Worm (Caenorhabditis elegans) whole organism, L1 larva: ENCODE measurements around the gene F02C12.3.

Source experiments
- C04F5.9 ChIP-seq: sonication (generic microtip); optimal IDR thresholded peaks from 2 replicates; lab custom pipeline; 2016; ENCODE audit warnings: missing genetic modification characterization, missing compliant biosample characterization
- C16A3.4 ChIP-seq: fragments of 150-350 bp; optimal IDR thresholded peaks from 2 replicates; lab custom pipeline; 2014; ENCODE audit warnings: missing biosample characterization, missing genetic modification characterization
- F16B12.6 ChIP-seq: fragments of 150-350 bp; optimal IDR thresholded peaks from 2 replicates; lab custom pipeline; 2014; ENCODE audit warnings: missing biosample characterization, missing genetic modification characterization
- aha-1 ChIP-seq: fragments of 150-350 bp; optimal IDR thresholded peaks from 2 replicates; lab custom pipeline; 2014; ENCODE audit warnings: missing biosample characterization, missing genetic modification characterization
- aly-2 ChIP-seq: fragments of 150-350 bp; optimal IDR thresholded peaks from 2 replicates; lab custom pipeline; 2014; ENCODE audit warnings: missing biosample characterization, missing genetic modification characterization
- ama-1 ChIP-seq: fragments of 150-350 bp; optimal IDR thresholded peaks from 2 replicates; lab custom pipeline; 2014
- ceh-88 ChIP-seq: fragments of 200-800 bp; sonication (Bioruptor generic); IDR thresholded peaks from 2 replicates; pipeline ENCODE4 v1.3.6; 2022; ENCODE audit warnings: missing genetic modification characterization, missing compliant biosample characterization
- ceh-90 ChIP-seq: sonication (generic microtip); optimal IDR thresholded peaks from 2 replicates; lab custom pipeline; 2016; ENCODE audit warnings: missing genetic modification characterization, missing compliant biosample characterization
- dpl-1 ChIP-seq, 3 experiments: fragments of 150-350 bp in 2 of 3; sonication (generic microtip) in 1 of 3; optimal IDR thresholded peaks; 2 replicates each; lab custom pipeline; 2014 to 2017; ENCODE audit warnings: missing biosample characterization in 3 of 3, missing genetic modification characterization in 3 of 3, missing genetic modification reagents in 3 of 3
- efl-1 ChIP-seq, 4 experiments: fragments of 150-350 bp; optimal IDR thresholded peaks in 3 of 4; peaks in 1 of 4; 1 replicate in 1 of 4; 2 replicates in 3 of 4; lab custom pipeline; 2014; ENCODE audit warnings: missing biosample characterization in 2 of 4, missing genetic modification characterization in 2 of 4, missing genetic modification reagents in 2 of 4
- efl-3 ChIP-seq: fragments of 200-800 bp; sonication (Bioruptor generic); optimal IDR thresholded peaks from 2 replicates; lab custom pipeline; 2018; ENCODE audit warnings: mild to moderate bottlenecking, missing genetic modification characterization, missing compliant biosample characterization
- egl-13 ChIP-seq: sonication (generic microtip); optimal IDR thresholded peaks from 2 replicates; lab custom pipeline; 2016; ENCODE audit warnings: missing genotype, missing genetic modification reagents, missing genetic modification characterization, missing compliant biosample characterization
- elt-2 ChIP-seq: sonication (generic microtip); optimal IDR thresholded peaks from 2 replicates; lab custom pipeline; 2016; ENCODE audit warnings: missing genetic modification characterization, mild to moderate bottlenecking, inconsistent platforms, missing compliant biosample characterization, missing genetic modification reagents
- elt-3 ChIP-seq, 6 experiments: fragments of 150-350 bp in 1 of 6; sonication (generic microtip); optimal IDR thresholded peaks; 2 replicates each; lab custom pipeline; 2017 to 2018; ENCODE audit warnings: missing biosample characterization in 6 of 6, missing genetic modification characterization in 6 of 6, inconsistent platforms in 1 of 6
- ets-5 ChIP-seq: fragments of 200-800 bp; sonication (Bioruptor generic); IDR thresholded peaks from 2 replicates; pipeline ENCODE4 v1.3.6; 2022; ENCODE audit warnings: missing genetic modification characterization, missing compliant biosample characterization
- fkh-10 ChIP-seq: sonication (generic microtip); optimal IDR thresholded peaks from 2 replicates; lab custom pipeline; 2017; ENCODE audit warnings: missing biosample characterization, missing genetic modification reagents, missing genetic modification characterization
- fkh-8 ChIP-seq: sonication (generic microtip); optimal IDR thresholded peaks from 2 replicates; lab custom pipeline; 2016; ENCODE audit warnings: mild to moderate bottlenecking, missing genetic modification characterization, missing compliant biosample characterization
- grh-1 ChIP-seq: fragments of 200-800 bp; sonication (Bioruptor generic); IDR thresholded peaks from 2 replicates; pipeline ENCODE4 v1.3.6; 2022; ENCODE audit warnings: missing genetic modification reagents, missing genetic modification characterization, missing compliant biosample characterization
- hpl-2 ChIP-seq: fragments of 150-350 bp; optimal IDR thresholded peaks from 2 replicates; lab custom pipeline; 2014; ENCODE audit warnings: missing biosample characterization, missing genetic modification reagents, missing genetic modification characterization
- jun-1 ChIP-seq: fragments of 150-350 bp; optimal IDR thresholded peaks from 2 replicates; lab custom pipeline; 2014; ENCODE audit warnings: missing biosample characterization, missing genetic modification reagents, missing genetic modification characterization
- lin-13 ChIP-seq: fragments of 150-350 bp; optimal IDR thresholded peaks from 2 replicates; lab custom pipeline; 2014; ENCODE audit warnings: missing biosample characterization, missing genetic modification reagents, missing genetic modification characterization
- lin-14 ChIP-seq: fragments of 200-800 bp; sonication (Bioruptor generic); optimal IDR thresholded peaks from 2 replicates; lab custom pipeline; 2018; ENCODE audit warnings: mild to moderate bottlenecking, missing genetic modification characterization, moderate library complexity, missing compliant biosample characterization
- lin-15B ChIP-seq: fragments of 150-350 bp; sonication (generic microtip); optimal IDR thresholded peaks from 3 replicates; lab custom pipeline; 2014; ENCODE audit warnings: missing biosample characterization, missing genetic modification characterization
- lin-35 ChIP-seq, 2 experiments: fragments of 150-350 bp; optimal IDR thresholded peaks; 2 replicates each; lab custom pipeline; 2014; ENCODE audit warnings: missing biosample characterization in 2 of 2, missing genetic modification characterization in 2 of 2, missing genetic modification reagents in 2 of 2
- lin-39 ChIP-seq: fragments of 150-350 bp; optimal IDR thresholded peaks from 2 replicates; lab custom pipeline; 2014; ENCODE audit warnings: missing biosample characterization, missing genetic modification reagents, missing genetic modification characterization
- lir-3 ChIP-seq: sonication (generic microtip); optimal IDR thresholded peaks from 2 replicates; lab custom pipeline; 2016; ENCODE audit warnings: mild to moderate bottlenecking, missing genetic modification characterization, moderate library complexity, missing compliant biosample characterization; ENCODE audit not compliant: poor library complexity
- lsy-2 ChIP-seq, 2 experiments: fragments of 150-350 bp; optimal IDR thresholded peaks; 2 replicates each; lab custom pipeline; 2014; ENCODE audit warnings: missing biosample characterization in 2 of 2, missing genetic modification characterization in 2 of 2
- mab-9 ChIP-seq: fragments of 200-800 bp; sonication (Bioruptor generic); IDR thresholded peaks from 2 replicates; pipeline ENCODE4 v1.3.6; 2022; ENCODE audit warnings: missing genetic modification reagents, missing genetic modification characterization, missing compliant biosample characterization
- mdl-1 ChIP-seq, 2 experiments: fragments of 150-350 bp; optimal IDR thresholded peaks; 2 replicates each; lab custom pipeline; 2014 to 2017; ENCODE audit warnings: missing biosample characterization in 2 of 2, missing genetic modification characterization in 2 of 2, inconsistent platforms in 1 of 2
- mep-1 ChIP-seq: fragments of 150-350 bp; optimal IDR thresholded peaks from 2 replicates; lab custom pipeline; 2014; ENCODE audit warnings: missing biosample characterization, missing genetic modification characterization
- nhr-19 ChIP-seq: fragments of 200-800 bp; sonication (Bioruptor generic); conservative IDR thresholded peaks from 2 replicates; pipeline ENCODE4 v1.3.6; 2022; ENCODE audit warnings: missing genetic modification characterization, missing compliant biosample characterization
- nhr-47 ChIP-seq: sonication (generic microtip); optimal IDR thresholded peaks from 2 replicates; lab custom pipeline; 2016; ENCODE audit warnings: mild to moderate bottlenecking, missing genetic modification characterization, moderate library complexity, missing compliant biosample characterization
- nhr-84 ChIP-seq: sonication (generic microtip); optimal IDR thresholded peaks from 2 replicates; lab custom pipeline; 2017; ENCODE audit warnings: missing biosample characterization, missing genetic modification characterization
- nhr-85 ChIP-seq: sonication (generic microtip); peaks from one replicate; lab custom pipeline; 2016; ENCODE audit warnings: missing genetic modification characterization, inconsistent platforms, missing compliant biosample characterization
- pax-3 ChIP-seq: fragments of 200-800 bp; sonication (Bioruptor generic); optimal IDR thresholded peaks from 2 replicates; lab custom pipeline; 2018; ENCODE audit warnings: mild to moderate bottlenecking, missing genetic modification characterization, moderate library complexity, missing compliant biosample characterization
- snu-23 ChIP-seq: sonication (generic microtip); optimal IDR thresholded peaks from 2 replicates; lab custom pipeline; 2016; ENCODE audit warnings: missing genetic modification characterization, missing compliant biosample characterization
- sup-37 ChIP-seq: fragments of 200-800 bp; sonication (Bioruptor generic); optimal IDR thresholded peaks from 2 replicates; lab custom pipeline; 2018; ENCODE audit warnings: mild to moderate bottlenecking, missing genetic modification characterization, missing compliant biosample characterization
- swsn-7 ChIP-seq: sonication (generic microtip); optimal IDR thresholded peaks from 2 replicates; lab custom pipeline; 2016; ENCODE audit warnings: missing genetic modification characterization, missing compliant biosample characterization
- tbx-2 ChIP-seq: sonication (generic microtip); optimal IDR thresholded peaks from 2 replicates; lab custom pipeline; 2016; ENCODE audit warnings: missing genetic modification characterization, missing compliant biosample characterization
- tlp-1 ChIP-seq: fragments of 150-350 bp; optimal IDR thresholded peaks from 2 replicates; lab custom pipeline; 2014; ENCODE audit warnings: missing biosample characterization, missing genetic modification characterization
- unc-130 ChIP-seq: fragments of 150-350 bp; optimal IDR thresholded peaks from 2 replicates; lab custom pipeline; 2017; ENCODE audit warnings: missing biosample characterization, missing genetic modification characterization, inconsistent platforms
- unc-30 ChIP-seq: sonication (generic microtip); optimal IDR thresholded peaks from 2 replicates; lab custom pipeline; 2017; ENCODE audit warnings: missing biosample characterization, missing genetic modification characterization
- unc-62 ChIP-seq: fragments of 150-350 bp; optimal IDR thresholded peaks from 2 replicates; lab custom pipeline; 2014; ENCODE audit warnings: missing biosample characterization, missing genetic modification reagents, missing genetic modification characterization
- unc-98 ChIP-seq: fragments of 200-800 bp; sonication (Bioruptor generic); IDR thresholded peaks from 2 replicates; pipeline ENCODE4 v1.3.6; 2022; ENCODE audit warnings: missing genetic modification characterization, missing compliant biosample characterization
- vab-15 ChIP-seq: sonication (generic microtip); optimal IDR thresholded peaks from 2 replicates; lab custom pipeline; 2017; ENCODE audit warnings: missing genotype, mild to moderate bottlenecking, missing genetic modification characterization, missing compliant biosample characterization
- zip-4 ChIP-seq: fragments of 200-800 bp; sonication (Bioruptor generic); optimal IDR thresholded peaks from 2 replicates; lab custom pipeline; 2018; ENCODE audit warnings: mild to moderate bottlenecking, missing genetic modification characterization, moderate library complexity, missing compliant biosample characterization
- ztf-4 ChIP-seq: fragments of 150-350 bp; optimal IDR thresholded peaks from 2 replicates; lab custom pipeline; 2014; ENCODE audit warnings: missing biosample characterization, missing genetic modification characterization

The F02C12.3 gene

DNA sequence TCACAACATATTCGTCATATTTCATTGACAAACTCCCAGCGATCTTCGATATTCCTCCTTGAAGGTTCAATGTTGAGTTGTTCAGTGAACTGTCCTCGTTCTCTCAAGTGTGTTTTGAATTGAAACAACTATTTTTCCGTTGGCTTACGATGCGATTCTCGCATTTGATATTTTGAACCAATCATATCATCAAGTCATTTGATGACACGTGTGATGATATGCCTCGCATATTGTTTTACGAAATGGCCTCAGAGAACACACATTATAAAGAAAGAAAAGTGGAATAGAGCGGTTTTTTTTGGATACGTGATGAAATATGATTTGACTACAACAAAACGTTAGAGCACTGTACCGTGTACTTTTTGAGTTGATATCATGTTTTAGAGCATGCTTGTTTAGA lies 48.4 kb upstream of the F02C12.3 start (continued):
- TF ChIP-seq ceh-88 (GFP tag; lab: Robert Waterston, UW) (no peak), lin-14 (GFP tag; lab: Kevin White, UChicago) (peak; percentile 77), fkh-8 (no peak), unc-98 (GFP tag; lab: Robert Waterston, UW) (no peak), unc-130 (tag; lab: Kevin White, UChicago) (peak; percentile 6), lsy-2 (tag; optimal IDR thresholded peaks at IDR 0.05; lab: Kevin White, UChicago) (peak; percentile 35 to 44), efl-3 (no peak), elt-3 (tag; optimal IDR thresholded peaks at IDR 0.05; lab: Kevin White, UChicago) (peak in 5 of 6 experiments; percentile 22 to 96 (median 69)), ztf-4 (tag; lab: Kevin White, UChicago) (peak; percentile 7), lin-39 (tag; lab: Kevin White, UChicago) (no peak), nhr-85 (tag; lab: Kevin White, UChicago) (peak; percentile 91), mdl-1 (tag; optimal IDR thresholded peaks at IDR 0.05; lab: Kevin White, UChicago) (peak in 1 of 2 experiments; percentile 87), nhr-84 (tag; lab: Kevin White, UChicago) (no peak), snu-23 (GFP tag; lab: Kevin White, UChicago) (peak; percentile 86), vab-15 (no peak), elt-2 (peak; percentile 59), lin-35 (GFP tag; optimal IDR thresholded peaks at IDR 0.05; lab: Kevin White, UChicago) (peak in 1 of 2 experiments; percentile 80), F16B12.6 (tag; lab: Kevin White, UChicago) (no peak), nhr-19 (GFP tag; lab: Robert Waterston, UW) (peak; percentile 97)

DNA sequence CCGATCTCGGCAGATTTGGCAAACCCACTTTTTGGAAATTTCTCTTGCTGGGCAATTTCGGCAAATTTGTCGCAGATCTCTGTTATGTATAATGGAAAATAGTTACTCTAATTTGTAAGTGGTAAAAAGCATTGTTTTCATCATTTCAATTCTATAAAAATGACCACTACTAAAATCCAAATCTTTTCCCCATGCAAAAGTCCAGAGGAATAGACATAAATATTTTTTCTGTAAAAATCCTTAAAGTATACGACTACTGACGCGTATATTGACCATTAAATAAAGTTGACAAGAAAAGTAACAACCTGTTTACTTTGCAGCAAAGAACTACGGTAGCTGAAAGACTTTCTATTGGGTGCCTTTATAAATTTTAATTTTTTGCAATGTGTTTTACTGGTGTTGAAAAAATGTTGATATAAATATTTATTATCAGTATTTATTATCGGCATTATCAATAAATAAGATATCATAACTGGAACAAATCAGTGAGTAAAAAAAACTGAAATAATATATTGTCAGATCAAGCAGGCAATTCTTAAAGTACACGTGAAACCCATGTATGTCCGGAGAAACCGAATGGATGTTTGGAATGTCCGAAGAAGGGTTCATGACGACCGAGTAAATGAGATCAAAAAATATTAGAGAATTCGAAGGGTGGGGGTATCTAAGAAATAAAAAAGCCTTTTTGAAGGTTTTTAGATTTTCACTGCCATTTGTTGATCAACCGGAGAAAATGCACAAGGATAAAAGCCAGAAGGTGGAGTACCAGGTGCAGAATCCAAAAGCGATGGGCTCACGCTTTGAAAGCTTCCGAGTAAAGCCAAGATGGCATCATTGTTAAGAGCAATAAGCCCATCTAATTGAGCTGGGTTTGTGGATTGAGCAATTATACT lies 47.3 kb upstream of the F02C12.3 start:
- TF ChIP-seq nhr-84 (tag; lab: Kevin White, UChicago) (no peak), F16B12.6 (tag; lab: Kevin White, UChicago) (no peak), mab-9 (no peak), nhr-19 (GFP tag; lab: Robert Waterston, UW) (peak; percentile 59), zip-4 (no peak), unc-62 (GFP tag; lab: Kevin White, UChicago) (no peak), ets-5 (GFP tag; lab: Robert Waterston, UW) (no peak), nhr-47 (tag; lab: Kevin White, UChicago) (peak; percentile 66), lir-3 (tag; lab: Kevin White, UChicago) (no peak), C16A3.4 (tag; lab: Kevin White, UChicago) (peak; percentile 33), unc-30 (tag; lab: Kevin White, UChicago) (no peak), lsy-2 (tag; optimal IDR thresholded peaks at IDR 0.05; lab: Kevin White, UChicago) (peak; percentile 39 to 43), sup-37 (peak; percentile 8), efl-3 (no peak), dpl-1 (GFP tag; optimal IDR thresholded peaks at IDR 0.05; lab: Kevin White, UChicago) (no peak), pax-3 (tag; lab: Kevin White, UChicago) (peak; percentile 11), grh-1 (GFP tag; lab: Robert Waterston, UW) (no peak), ama-1 (lab: Kevin White, UChicago) (peak; percentile 85), egl-13 (tag; lab: Kevin White, UChicago) (no peak), lin-15B (tag; lab: Kevin White, UChicago) (no peak), lin-35 (GFP tag; optimal IDR thresholded peaks at IDR 0.05; lab: Kevin White, UChicago) (peak in 1 of 2 experiments; percentile 18), tbx-2 (tag; lab: Kevin White, UChicago) (peak; percentile 56), aha-1 (tag; lab: Kevin White, UChicago) (no peak), mep-1 (no peak), ceh-90 (tag; lab: Kevin White, UChicago) (no peak), ztf-4 (tag; lab: Kevin White, UChicago) (peak; percentile 80), snu-23 (GFP tag; lab: Kevin White, UChicago) (peak; percentile 55), unc-130 (tag; lab: Kevin White, UChicago) (no peak), efl-1 (optimal IDR thresholded peaks at IDR 0.05; lab: Kevin White, UChicago) (no peak), efl-1 (GFP tag; optimal IDR thresholded peaks at IDR 0.05 in 1 of 2; lab: Kevin White, UChicago) (peak in 1 of 2 experiments; percentile 67), lin-13 (peak; percentile 46), elt-2 (peak; percentile 31), C04F5.9 (no peak), hpl-2 (GFP tag; lab: Kevin White, UChicago) (peak; percentile 19), fkh-10 (GFP tag; lab: Kevin White, UChicago) (no peak), swsn-7 (peak; percentile 7), aly-2 (peak; percentile 19), tlp-1 (tag; lab: Kevin White, UChicago) (no peak), nhr-85 (tag; lab: Kevin White, UChicago) (peak; percentile 23), jun-1 (tag; lab: Kevin White, UChicago) (no peak)
